Fruit fly (Drosophila melanogaster): ENCODE results near the gene CG42637.

Gene CG42637

DNA sequence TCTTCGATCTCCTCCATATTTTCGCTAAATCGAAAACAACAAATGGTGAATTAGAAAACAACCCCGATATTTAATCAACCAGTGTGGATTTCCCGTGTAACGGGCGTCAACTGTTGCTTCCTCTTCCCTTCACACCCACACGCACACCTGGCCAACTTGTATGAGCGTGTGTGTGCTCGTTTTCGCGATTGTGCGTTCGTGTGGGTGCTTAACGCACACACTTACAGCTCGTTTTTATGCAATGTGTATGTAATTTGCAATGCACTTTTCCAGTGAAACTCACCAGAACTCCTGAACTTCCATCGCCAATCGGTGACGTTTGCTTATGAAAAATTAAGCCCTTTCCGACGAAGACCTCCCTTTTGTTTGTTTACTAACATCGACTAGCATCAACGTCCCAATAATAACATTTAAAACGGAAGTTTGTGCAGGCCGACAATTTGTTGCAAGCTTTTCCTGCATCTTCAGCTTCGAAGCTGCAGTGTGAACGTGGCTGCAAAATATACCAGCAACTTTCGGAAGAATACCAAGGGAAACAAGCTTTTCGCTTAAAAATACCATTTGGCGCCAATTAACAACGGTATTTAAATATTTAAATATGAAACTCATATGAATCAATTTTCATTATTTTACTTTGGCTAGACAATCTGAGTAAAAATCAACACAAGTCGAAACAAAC, 22.2 kb upstream of the CG42637 start, which contains the start of gene cyc:
TSS of gene cyc (minus strand) at position 467 of the 679 bp plus-strand sequence.
- TF ChIP-seq Snoo (tag; optimal IDR thresholded peaks at IDR 0.05) (peak; percentile 34), CG12605 (GFP tag; IDR thresholded peaks at IDR 0.05) (peak; percentile 64), EcR (GFP tag; optimal IDR thresholded peaks at IDR 0.05) (no peak), gl (tag; optimal IDR thresholded peaks at IDR 0.05) (no peak), CG10348 (GFP tag; IDR thresholded peaks at IDR 0.05) (no peak), CG32121 (GFP tag; IDR thresholded peaks at IDR 0.05) (peak; percentile 32; the same call in 1 of the 2 replicates), CG34367 (tag; optimal IDR thresholded peaks at IDR 0.05) (no peak), D1 (tag; optimal IDR thresholded peaks at IDR 0.05) (no peak), fd96Ca (GFP tag; IDR thresholded peaks at IDR 0.05) (no peak; the same call in 2 of the 3 replicates), CG15710 (tag; optimal IDR thresholded peaks at IDR 0.05) (peak; percentile 1), CG4496 (GFP tag; IDR thresholded peaks at IDR 0.05) (peak; percentile 70), CG13204 (GFP tag; optimal IDR thresholded peaks at IDR 0.05) (no peak), CG9948 (tag; optimal IDR thresholded peaks at IDR 0.05) (no peak), Pif1A (GFP tag; optimal IDR thresholded peaks at IDR 0.05) (no peak), CG17806 (tag; optimal IDR thresholded peaks at IDR 0.05) (no peak), CG14655 (GFP tag; optimal IDR thresholded peaks at IDR 0.05) (no peak), CG8159 (tag; optimal IDR thresholded peaks at IDR 0.05) (no peak), Ets98B (GFP tag; IDR thresholded peaks at IDR 0.05) (peak; percentile 64; the same call in 1 of the 2 replicates), CG8301 (tag; optimal IDR thresholded peaks at IDR 0.05) (no peak)

- TF ChIP-seq CG34367 (tag; optimal IDR thresholded peaks at IDR 0.05) (no peak), EcR (GFP tag; optimal IDR thresholded peaks at IDR 0.05) (no peak), CG8301 (tag; optimal IDR thresholded peaks at IDR 0.05) (no peak), CG4496 (GFP tag; IDR thresholded peaks at IDR 0.05) (no peak), CG32121 (GFP tag; IDR thresholded peaks at IDR 0.05) (0 out of 2 replicates have a peak, but pooled peaks have one; percentile 11), Pif1B (GFP tag; optimal IDR thresholded peaks at IDR 0.05) (no peak), CG14655 (GFP tag; optimal IDR thresholded peaks at IDR 0.05) (no peak)
These were observed 19.9 kb upstream of the CG42637 start, which contains the start of gene Cyp305a1 for dm6 chr3L:19813075-19813903. Cyp305a1 (minus strand) TSS chr3L:19813339.

DNA sequence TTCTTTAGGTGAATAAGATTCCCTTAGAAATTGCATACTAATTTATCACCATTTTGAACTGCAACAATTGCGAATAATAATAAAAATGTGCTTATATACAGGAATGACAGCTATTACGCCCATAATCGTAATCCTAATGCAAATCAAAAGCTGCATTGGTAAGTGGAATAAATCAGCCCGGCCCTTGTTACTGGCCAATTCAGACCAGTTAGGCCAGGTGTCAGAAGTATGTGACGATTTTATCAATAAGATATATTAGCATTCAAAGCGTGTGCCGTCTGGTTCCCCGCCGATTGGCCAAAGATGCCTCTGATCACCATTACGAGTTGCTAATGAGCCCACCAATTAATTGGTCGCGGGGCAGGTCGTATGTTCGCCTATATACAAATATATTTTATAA, 19.1 kb upstream of the CG42637 start:
- no peak for TF ChIP-seq Snoo (tag; optimal IDR thresholded peaks at IDR 0.05)
- no peak for TF ChIP-seq CG12605 (GFP tag; IDR thresholded peaks at IDR 0.05)
- no peak for TF ChIP-seq CG8159 (tag; optimal IDR thresholded peaks at IDR 0.05)
- no peak for TF ChIP-seq CG17806 (tag; optimal IDR thresholded peaks at IDR 0.05)
- no peak for TF ChIP-seq EcR (GFP tag; optimal IDR thresholded peaks at IDR 0.05)
- no peak for TF ChIP-seq Ets98B (GFP tag; IDR thresholded peaks at IDR 0.05)
- TF ChIP-seq CG32121 (GFP tag; IDR thresholded peaks at IDR 0.05) = no peak
- no peak for TF ChIP-seq CG15710 (tag; optimal IDR thresholded peaks at IDR 0.05)
- TF ChIP-seq gl (tag; optimal IDR thresholded peaks at IDR 0.05) = no peak
- TF ChIP-seq CG34367 (tag; optimal IDR thresholded peaks at IDR 0.05) = no peak
- no peak for TF ChIP-seq CG8301 (tag; optimal IDR thresholded peaks at IDR 0.05)
- no peak for TF ChIP-seq rn (GFP tag; IDR thresholded peaks at IDR 0.05)

DNA sequence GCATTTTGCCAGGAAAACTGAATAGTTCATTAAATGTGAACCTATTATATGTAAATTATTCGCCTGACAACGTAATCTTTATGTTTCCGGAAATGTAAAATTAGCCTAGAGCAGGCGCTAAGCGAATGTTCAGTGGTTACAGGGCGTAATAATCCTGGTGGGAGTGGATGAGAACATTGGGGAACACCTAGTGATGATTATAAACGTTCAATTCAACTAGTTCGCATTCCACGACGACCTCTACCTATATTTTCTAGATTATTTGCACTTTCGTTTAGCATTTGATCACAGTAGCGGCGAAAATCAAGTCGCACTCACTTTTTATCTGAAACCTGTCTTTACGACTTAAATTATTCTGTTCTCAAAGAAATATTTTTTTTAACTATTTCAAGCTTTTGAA, 14.2 kb upstream of the CG42637 start:
- TF ChIP-seq CG14655 (GFP tag; optimal IDR thresholded peaks at IDR 0.05) (no peak), Pif1A (GFP tag; optimal IDR thresholded peaks at IDR 0.05) (no peak)

DNA sequence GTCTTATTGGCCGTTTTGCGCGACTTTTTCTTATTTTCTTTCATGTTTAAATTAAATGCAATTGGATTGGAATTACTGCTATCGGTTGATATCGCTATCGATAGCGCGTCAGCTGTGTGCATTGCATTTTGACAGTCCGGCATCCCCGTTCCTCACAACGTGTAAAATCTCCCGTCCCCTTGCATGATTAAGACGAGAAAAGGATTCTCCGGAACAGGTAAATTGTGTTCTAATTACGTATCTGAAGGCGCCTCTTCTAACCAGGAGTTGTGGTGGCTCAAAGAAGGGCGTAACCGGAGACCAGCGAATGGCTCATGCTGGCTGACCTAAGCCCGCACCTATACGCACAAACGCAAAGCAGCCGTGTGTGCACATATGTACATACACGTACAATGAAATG, 13.7 kb upstream of the CG42637 start, which contains the start of the genes CG14104 and Kap-alpha1:
TSS of gene CG14104 (minus strand) at position 97 of the 400 bp plus-strand sequence.
TSS of gene Kap-alpha1 (plus strand) at position 130 of the 400 bp plus-strand sequence.
- no peak for TF ChIP-seq Snoo (tag; optimal IDR thresholded peaks at IDR 0.05)
- TF ChIP-seq EcR (GFP tag; optimal IDR thresholded peaks at IDR 0.05) = peak; percentile 33
- no peak for TF ChIP-seq D1 (tag; optimal IDR thresholded peaks at IDR 0.05)

DNA sequence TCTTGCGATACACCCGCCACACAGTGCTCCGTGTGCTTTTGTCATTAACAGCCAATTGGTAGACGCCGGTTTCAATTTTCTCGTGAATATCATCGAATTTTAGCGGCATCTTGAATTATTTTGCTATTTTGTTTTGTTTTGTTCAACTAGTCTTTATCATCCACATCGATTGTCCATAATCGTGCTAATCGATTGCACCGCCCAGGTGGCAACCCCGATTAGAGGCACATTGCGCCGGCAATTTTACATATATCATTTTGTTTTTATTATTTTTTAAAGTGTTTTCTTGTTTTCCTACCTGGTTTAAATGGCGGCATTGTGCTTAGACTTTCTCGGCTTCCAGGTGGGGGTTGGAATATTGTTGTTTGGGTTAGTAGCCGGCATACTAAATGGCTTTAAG, 12.5 kb upstream of the CG42637 start, which contains the start of gene CG34116:
TSS of gene CG34116 (minus strand) at position 142 of the 400 bp plus-strand sequence.
- no peak for TF ChIP-seq CG10348 (GFP tag; IDR thresholded peaks at IDR 0.05)
- TF ChIP-seq CG9948 (tag; optimal IDR thresholded peaks at IDR 0.05) = no peak
- no peak for TF ChIP-seq CG8159 (tag; optimal IDR thresholded peaks at IDR 0.05)
- TF ChIP-seq Ets98B (GFP tag; IDR thresholded peaks at IDR 0.05) = no peak
- TF ChIP-seq CG34367 (tag; optimal IDR thresholded peaks at IDR 0.05) = no peak
- no peak for TF ChIP-seq rn (GFP tag; IDR thresholded peaks at IDR 0.05)
- no peak for TF ChIP-seq CG15710 (tag; optimal IDR thresholded peaks at IDR 0.05)
- no peak for TF ChIP-seq gl (tag; optimal IDR thresholded peaks at IDR 0.05)
